Fruit fly (Drosophila melanogaster) whole organism, embryonic: ENCODE data around the gene Cyp1.

Experiments used
- CG14441 ChIP-seq: fragments of 200-800 bp; sonication (Bioruptor generic); IDR thresholded peaks from 2 replicates; pipeline ENCODE4 v1.3.6; 2022; ENCODE audit warnings: missing biosample characterization, missing genetic modification characterization
- CG17568 ChIP-seq: fragments of 200-800 bp; sonication (Bioruptor generic); optimal IDR thresholded peaks from 2 replicates; lab custom pipeline; 2018; ENCODE audit warnings: missing biosample characterization, mild to moderate bottlenecking, missing genetic modification characterization, moderate library complexity
- CG1832 ChIP-seq: fragments of 200-800 bp; sonication (Bioruptor generic); optimal IDR thresholded peaks from 2 replicates; lab custom pipeline; 2017; ENCODE audit warnings: missing biosample characterization, mild to moderate bottlenecking, missing genetic modification characterization, inconsistent platforms
- CG32532 ChIP-seq: fragments of 200-800 bp; sonication (Bioruptor generic); IDR thresholded peaks from 2 replicates; pipeline ENCODE4 v1.3.6; 2022; ENCODE audit warnings: missing biosample characterization, missing genetic modification characterization
- eve ChIP-seq, 2 experiments: fragments of >200 bp; optimal IDR thresholded peaks; 2 replicates each; lab custom pipeline; 2017; ENCODE audit warnings: missing biosample characterization in 2 of 2, missing genetic modification characterization in 2 of 2
- gce ChIP-seq: fragments of 200-800 bp; sonication (Bioruptor generic); IDR thresholded peaks from 3 replicates; pipeline ENCODE4 v1.3.6; 2022; ENCODE audit warnings: missing biosample characterization, missing genetic modification characterization
- scrt ChIP-seq: fragments of 200-800 bp; sonication (Bioruptor generic); optimal IDR thresholded peaks from 2 replicates; lab custom pipeline; 2018; ENCODE audit warnings: missing biosample characterization, mild to moderate bottlenecking, missing genetic modification characterization, moderate library complexity

- TF ChIP-seq scrt (GFP tag; lab: Kevin White, UChicago) (peak; percentile 84), CG32532 (peak; percentile 94), CG14441 (GFP tag; lab: Robert Waterston, UW) (peak; percentile 91), gce (GFP tag; lab: Robert Waterston, UW) (no peak; the same call in 2 of the 3 replicates), eve (GFP tag; optimal IDR thresholded peaks at IDR 0.05; lab: Kevin White, UChicago) (no peak), CG17568 (GFP tag; lab: Kevin White, UChicago) (no peak), CG1832 (GFP tag; lab: Kevin White, UChicago) (no peak)
Measured at dm6 chrX:16358670-16359320, 38.6 kb upstream of the Cyp1 start, which contains the start of the genes U2af50 and PIG-Q.
